Fruit fly (Drosophila melanogaster): ENCODE results near the gene lic.

lic gene

DNA sequence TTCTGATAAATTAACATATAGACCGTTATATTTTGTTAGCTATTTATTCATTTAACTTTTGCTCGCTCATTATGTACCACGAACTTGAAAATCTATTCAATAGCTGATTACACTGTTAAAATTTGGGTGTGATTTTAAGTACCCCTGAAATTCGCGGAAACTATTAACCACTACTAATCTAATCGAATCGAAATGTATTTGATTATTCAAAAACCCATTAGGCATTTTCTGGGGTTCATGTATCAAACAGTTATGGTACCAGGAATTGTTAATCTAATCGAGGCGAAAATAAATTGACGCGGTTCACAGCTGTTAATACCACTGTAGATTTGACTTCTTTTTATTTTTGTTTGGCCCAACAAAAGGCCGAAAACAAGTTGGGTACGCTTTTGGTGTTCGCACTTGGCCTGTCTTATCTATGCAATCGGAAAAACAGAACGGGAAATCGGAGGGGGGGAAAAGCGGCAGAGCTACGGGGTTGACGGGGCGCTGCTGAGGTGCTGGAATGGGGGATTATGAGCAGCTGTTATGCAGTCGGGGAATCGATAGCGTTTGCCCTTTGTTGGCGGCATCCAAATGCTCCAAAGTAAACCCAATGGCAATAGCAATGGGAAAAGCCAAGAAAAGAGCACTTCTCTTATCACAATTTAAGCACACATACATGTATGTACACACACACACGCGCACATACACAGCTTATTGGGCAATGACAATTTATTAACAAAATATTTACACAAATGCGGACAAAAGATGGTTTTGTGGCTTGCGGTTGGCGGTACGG is 2.7 kb upstream of the lic start (continued):
- TF ChIP-seq CG10321 (GFP tag; IDR thresholded peaks at IDR 0.05) = no peak
- no peak for TF ChIP-seq gcm2 (GFP tag; optimal IDR thresholded peaks at IDR 0.05)
- TF ChIP-seq Elba2 (GFP tag; optimal IDR thresholded peaks at IDR 0.05) = no peak
- no peak for TF ChIP-seq chif (GFP tag; optimal IDR thresholded peaks at IDR 0.05)
- TF ChIP-seq CG18599 (GFP tag; optimal IDR thresholded peaks at IDR 0.05) = no peak
- TF ChIP-seq CG8924 (tag; optimal IDR thresholded peaks at IDR 0.05) = peak; percentile 32
- peak; percentile 27 for TF ChIP-seq phol (tag; optimal IDR thresholded peaks at IDR 0.05)
- TF ChIP-seq dpn (GFP tag; optimal IDR thresholded peaks at IDR 0.05) = peak in 1 of 2 experiments; percentile 17
- no peak for TF ChIP-seq aop (GFP tag; IDR thresholded peaks at IDR 0.05)
- no peak for TF ChIP-seq cato (GFP tag; optimal IDR thresholded peaks at IDR 0.05; ENCODE audit: borderline replicate concordance)
- TF ChIP-seq sqz (GFP tag; optimal IDR thresholded peaks at IDR 0.05) = no peak
- no peak for TF ChIP-seq br (optimal IDR thresholded peaks at IDR 0.05)
- TF ChIP-seq CG10654 (GFP tag; optimal IDR thresholded peaks at IDR 0.05) = no peak
- TF ChIP-seq BtbVII (GFP tag; optimal IDR thresholded peaks at IDR 0.05) = no peak
- no peak for TF ChIP-seq CG13287 (GFP tag; IDR thresholded peaks at IDR 0.05; ENCODE audit: partially characterized antibody)
- TF ChIP-seq MBD-R2 (GFP tag; IDR thresholded peaks at IDR 0.05) = no peak
- 0 out of 2 replicates have a peak, but pooled peaks have one; percentile 7 for TF ChIP-seq vvl (GFP tag; IDR thresholded peaks at IDR 0.05)
- peak; percentile 59 for TF ChIP-seq dmrt99B (tag; optimal IDR thresholded peaks at IDR 0.05)
- TF ChIP-seq gcm (GFP tag; optimal IDR thresholded peaks at IDR 0.05) = no peak
- peak; percentile 32; the same call in 1 of the 2 replicates for TF ChIP-seq sisA (GFP tag; IDR thresholded peaks at IDR 0.05)
- TF ChIP-seq seq (GFP tag; IDR thresholded peaks at IDR 0.05) = no peak
- TF ChIP-seq CG15073 (GFP tag; optimal IDR thresholded peaks at IDR 0.05) = no peak
- TF ChIP-seq CG17612 (GFP tag; IDR thresholded peaks at IDR 0.05) = no peak
- no peak for TF ChIP-seq CG8281 (tag; optimal IDR thresholded peaks at IDR 0.05)
- no peak for TF ChIP-seq Ravus (GFP tag; IDR thresholded peaks at IDR 0.05)
- no peak for TF ChIP-seq CG31224 (GFP tag; IDR thresholded peaks at IDR 0.05)
- peak; percentile 30; the same call in 2 of the 3 replicates for TF ChIP-seq dysf (GFP tag; IDR thresholded peaks at IDR 0.05)
- TF ChIP-seq Atf-2 (GFP tag; optimal IDR thresholded peaks at IDR 0.05) = no peak
- no peak for TF ChIP-seq slou (GFP tag; optimal IDR thresholded peaks at IDR 0.05)
- TF ChIP-seq Max (GFP tag; optimal IDR thresholded peaks at IDR 0.05) = no peak
- TF ChIP-seq nerfin-2 (GFP tag; IDR thresholded peaks at IDR 0.05; ENCODE audit: partially characterized antibody) = no peak
- no peak for TF ChIP-seq bab2 (GFP tag; optimal IDR thresholded peaks at IDR 0.05)
- no peak for TF ChIP-seq hkb (optimal IDR thresholded peaks at IDR 0.05)
- TF ChIP-seq hkb (GFP tag; IDR thresholded peaks at IDR 0.05) = peak; percentile 21; the same call in 1 of the 2 replicates
- no peak for TF ChIP-seq Ptx1 (GFP tag; IDR thresholded peaks at IDR 0.05)
- no peak for TF ChIP-seq jigr1 (GFP tag; IDR thresholded peaks at IDR 0.05)
- TF ChIP-seq nau (GFP tag; optimal IDR thresholded peaks at IDR 0.05) = no peak
- no peak for TF ChIP-seq hbn (GFP tag; IDR thresholded peaks at IDR 0.05; ENCODE audit: partially characterized antibody)
- peak; percentile 52 for TF ChIP-seq CG2678 (tag; optimal IDR thresholded peaks at IDR 0.05)
- peak; percentile 5 for TF ChIP-seq Fer1 (GFP tag; optimal IDR thresholded peaks at IDR 0.05)
- TF ChIP-seq ind (GFP tag; optimal IDR thresholded peaks at IDR 0.05) = peak; percentile 32
- TF ChIP-seq CG6791 (GFP tag; IDR thresholded peaks at IDR 0.05; ENCODE audit: partially characterized antibody) = no peak
- peak; percentile 54 for TF ChIP-seq NfI (GFP tag; optimal IDR thresholded peaks at IDR 0.05)
- TF ChIP-seq zen2 (GFP tag; IDR thresholded peaks at IDR 0.05; ENCODE audit: partially characterized antibody) = no peak
- peak; percentile 18 for TF ChIP-seq CG8388 (GFP tag; optimal IDR thresholded peaks at IDR 0.05)
- TF ChIP-seq CG12219 (GFP tag; optimal IDR thresholded peaks at IDR 0.05) = peak; percentile 41
- TF ChIP-seq bowl (GFP tag; IDR thresholded peaks at IDR 0.05) = no peak
- no peak for TF ChIP-seq CG16863 (GFP tag; optimal IDR thresholded peaks at IDR 0.05)
- no peak for TF ChIP-seq CkIIα-i1 (GFP tag; IDR thresholded peaks at IDR 0.05)
- TF ChIP-seq Dll (GFP tag; IDR thresholded peaks at IDR 0.05; ENCODE audit: partially characterized antibody) = no peak

Data from whole organism, embryonic.